Fruit fly (Drosophila melanogaster) whole organism, embryonic: Measurements from ENCODE around the gene CG5861.

Source experiments
- ATbp ChIP-seq: fragments of 200-800 bp; sonication (Bioruptor generic); optimal IDR thresholded peaks from 2 replicates; lab custom pipeline; 2017; ENCODE audit warnings: missing biosample characterization, mild to moderate bottlenecking, missing genetic modification characterization, missing genetic modification reagents
- Atf-2 ChIP-seq: fragments of 200-800 bp; sonication (Bioruptor generic); optimal IDR thresholded peaks from 2 replicates; lab custom pipeline; 2016; ENCODE audit warnings: missing biosample characterization, missing genetic modification characterization
- Atf6 ChIP-seq: fragments of 200-800 bp; sonication (Bioruptor generic); IDR thresholded peaks from 2 replicates; pipeline ENCODE4 v1.3.6; 2022; ENCODE audit warnings: missing biosample characterization, missing genetic modification characterization
- CG10321 ChIP-seq: fragments of 200-800 bp; sonication (Bioruptor generic); IDR thresholded peaks from 2 replicates; pipeline ENCODE4 v1.3.6; 2022; ENCODE audit warnings: missing biosample characterization, missing genetic modification characterization
- CG10543 ChIP-seq: fragments of 200-800 bp; sonication (Bioruptor generic); optimal IDR thresholded peaks from 3 replicates; lab custom pipeline; 2017; ENCODE audit warnings: missing biosample characterization, mild to moderate bottlenecking, missing genetic modification characterization, moderate library complexity
- CG11456 ChIP-seq: fragments of 200-800 bp; sonication (Bioruptor generic); IDR thresholded peaks from 3 replicates; pipeline ENCODE4 v1.3.6; 2022; ENCODE audit warnings: missing biosample characterization, missing genetic modification characterization
- CG11695 ChIP-seq: fragments of 200-800 bp; sonication (Bioruptor generic); IDR thresholded peaks from 3 replicates; pipeline ENCODE4 v1.3.6; 2022; ENCODE audit warnings: missing biosample characterization, missing genetic modification characterization
- CG12155 ChIP-seq: fragments of 200-800 bp; sonication (Bioruptor generic); optimal IDR thresholded peaks from 3 replicates; lab custom pipeline; 2016; ENCODE audit warnings: missing biosample characterization, missing genetic modification characterization
- CG12219 ChIP-seq: fragments of 200-800 bp; sonication (Bioruptor generic); optimal IDR thresholded peaks from 3 replicates; lab custom pipeline; 2018; ENCODE audit warnings: missing biosample characterization, mild to moderate bottlenecking, missing genetic modification characterization
- CG13775 ChIP-seq: fragments of 200-800 bp; sonication (Bioruptor generic); optimal IDR thresholded peaks from 3 replicates; lab custom pipeline; 2017; ENCODE audit warnings: missing biosample characterization, mild to moderate bottlenecking, missing genetic modification characterization
- CG15479 ChIP-seq: fragments of 200-800 bp; sonication (Bioruptor generic); optimal IDR thresholded peaks from 3 replicates; lab custom pipeline; 2019; ENCODE audit warnings: missing biosample characterization, mild to moderate bottlenecking, missing genetic modification characterization, moderate library complexity
- CG15601 ChIP-seq: fragments of 200-800 bp; sonication (Bioruptor generic); optimal IDR thresholded peaks from 3 replicates; lab custom pipeline; 2019; ENCODE audit warnings: missing biosample characterization, mild to moderate bottlenecking, missing genetic modification characterization, moderate library complexity
- CG16813 ChIP-seq: fragments of 200-800 bp; sonication (Bioruptor generic); IDR thresholded peaks from 3 replicates; pipeline ENCODE4 v1.3.6; 2022; ENCODE audit warnings: missing biosample characterization, missing genetic modification characterization; ENCODE audit not compliant: partially characterized antibody
- CG17912 ChIP-seq: fragments of 200-800 bp; sonication (Bioruptor generic); optimal IDR thresholded peaks from 2 replicates; lab custom pipeline; 2018; ENCODE audit warnings: missing biosample characterization, mild to moderate bottlenecking, missing genetic modification characterization
- CG18262 ChIP-seq: fragments of 200-800 bp; optimal IDR thresholded peaks from 3 replicates; lab custom pipeline; 2019; ENCODE audit warnings: missing biosample characterization, mild to moderate bottlenecking, missing genetic modification characterization, moderate library complexity
- CG2116 ChIP-seq: fragments of 200-800 bp; sonication (Bioruptor generic); optimal IDR thresholded peaks from 3 replicates; lab custom pipeline; 2018; ENCODE audit warnings: missing biosample characterization, mild to moderate bottlenecking, missing genetic modification characterization
- CG4360 ChIP-seq: fragments of 200-800 bp; sonication (Bioruptor generic); IDR thresholded peaks from 2 replicates; pipeline ENCODE4 v1.3.6; 2022; ENCODE audit warnings: missing biosample characterization, missing genetic modification characterization
- CG4424 ChIP-seq: fragments of 200-800 bp; sonication (Bioruptor generic); optimal IDR thresholded peaks from 3 replicates; lab custom pipeline; 2016; ENCODE audit warnings: missing biosample characterization, missing genetic modification characterization
- CG4854 ChIP-seq: fragments of 200-800 bp; sonication (Bioruptor generic); optimal IDR thresholded peaks from 2 replicates; lab custom pipeline; 2016; ENCODE audit warnings: missing biosample characterization, missing genetic modification characterization, inconsistent platforms
- CG5180 ChIP-seq: fragments of 200-800 bp; sonication (Bioruptor generic); optimal IDR thresholded peaks from 3 replicates; lab custom pipeline; 2017; ENCODE audit warnings: missing biosample characterization, missing genetic modification characterization, mild to moderate bottlenecking, moderate library complexity, missing genetic modification reagents
- CG7839 ChIP-seq: fragments of 200-800 bp; sonication (Bioruptor generic); optimal IDR thresholded peaks from 3 replicates; lab custom pipeline; 2018; ENCODE audit warnings: missing biosample characterization, mild to moderate bottlenecking, missing genetic modification characterization, moderate library complexity
- CG8281 ChIP-seq: fragments of 200-800 bp; sonication (Bioruptor generic); optimal IDR thresholded peaks from 2 replicates; lab custom pipeline; 2018; ENCODE audit warnings: missing biosample characterization, mild to moderate bottlenecking, missing genetic modification characterization, moderate library complexity
- CG9817 ChIP-seq: fragments of 200-800 bp; sonication (Bioruptor generic); optimal IDR thresholded peaks from 2 replicates; lab custom pipeline; 2018; ENCODE audit warnings: missing biosample characterization, mild to moderate bottlenecking, missing genetic modification characterization, moderate library complexity
- CrebB ChIP-seq: fragments of 200-800 bp; sonication (Bioruptor generic); optimal IDR thresholded peaks from 3 replicates; lab custom pipeline; 2018; ENCODE audit warnings: missing biosample characterization, mild to moderate bottlenecking, missing genetic modification characterization
- D ChIP-seq, 2 experiments: fragments of 200-800 bp in 1 of 2; fragments of >200 bp in 1 of 2; sonication (Bioruptor generic) in 1 of 2; optimal IDR thresholded peaks; 2 replicates in 1 of 2; 3 replicates in 1 of 2; lab custom pipeline; 2017; ENCODE audit warnings: mild to moderate bottlenecking in 1 of 2, missing biosample characterization in 1 of 2, missing genetic modification characterization in 1 of 2, missing genetic modification reagents in 1 of 2
- Doc2 ChIP-seq: fragments of 200-800 bp; sonication (Bioruptor generic); IDR thresholded peaks from 2 replicates; pipeline ENCODE4 v1.3.6; 2022; ENCODE audit warnings: missing biosample characterization, missing genetic modification characterization
- Doc3 ChIP-seq: fragments of 200-800 bp; sonication (Bioruptor generic); IDR thresholded peaks from 3 replicates; pipeline ENCODE4 v1.3.6; 2022; ENCODE audit warnings: missing biosample characterization, missing genetic modification characterization; ENCODE audit not compliant: partially characterized antibody
- Eip74EF ChIP-seq, 2 experiments: fragments of 200-800 bp in 1 of 2; fragments of >200 bp in 1 of 2; sonication (Bioruptor generic) in 1 of 2; optimal IDR thresholded peaks; 2 replicates each; lab custom pipeline; 2017 to 2019; ENCODE audit warnings: missing biosample characterization in 2 of 2, missing genetic modification characterization in 2 of 2, mild to moderate bottlenecking in 1 of 2, moderate library complexity in 1 of 2
- Hmr ChIP-seq: fragments of 200-800 bp; sonication (Bioruptor generic); optimal IDR thresholded peaks from 3 replicates; lab custom pipeline; 2017; ENCODE audit warnings: mild to moderate bottlenecking, missing biosample characterization, missing genetic modification reagents, missing genetic modification characterization
- PHDP ChIP-seq: fragments of 200-800 bp; sonication (Bioruptor generic); optimal IDR thresholded peaks from 3 replicates; lab custom pipeline; 2018; ENCODE audit warnings: missing biosample characterization, mild to moderate bottlenecking, missing genetic modification characterization, moderate library complexity
- Poxn ChIP-seq: fragments of 200-800 bp; sonication (Bioruptor generic); IDR thresholded peaks from 2 replicates; pipeline ENCODE4 v1.3.6; 2022; ENCODE audit warnings: missing biosample characterization, missing genetic modification characterization
- Sox100B ChIP-seq: fragments of 200-800 bp; sonication (Bioruptor generic); optimal IDR thresholded peaks from 3 replicates; lab custom pipeline; 2018; ENCODE audit warnings: missing biosample characterization, mild to moderate bottlenecking, missing genetic modification characterization
- Tbp ChIP-seq: fragments of >200 bp; optimal IDR thresholded peaks from 2 replicates; lab custom pipeline; 2018; ENCODE audit warnings: missing biosample characterization, missing genetic modification characterization
- ac ChIP-seq: fragments of 200-800 bp; sonication (Bioruptor generic); optimal IDR thresholded peaks from 3 replicates; lab custom pipeline; 2017; ENCODE audit warnings: missing biosample characterization, mild to moderate bottlenecking, missing genetic modification characterization
- al ChIP-seq: fragments of 200-800 bp; sonication (Bioruptor generic); IDR thresholded peaks from 2 replicates; pipeline ENCODE4 v1.3.6; 2022; ENCODE audit warnings: missing biosample characterization, missing genetic modification characterization
- ara ChIP-seq: fragments of 200-800 bp; sonication (Bioruptor generic); IDR thresholded peaks from 2 replicates; pipeline ENCODE4 v1.3.6; 2022; ENCODE audit warnings: missing biosample characterization, missing genetic modification characterization
- chm ChIP-seq: fragments of 200-800 bp; sonication (Bioruptor generic); IDR thresholded peaks from 2 replicates; pipeline ENCODE4 v1.3.6; 2022; ENCODE audit warnings: missing biosample characterization, missing genetic modification characterization
- gce ChIP-seq: fragments of 200-800 bp; sonication (Bioruptor generic); IDR thresholded peaks from 3 replicates; pipeline ENCODE4 v1.3.6; 2022; ENCODE audit warnings: missing biosample characterization, missing genetic modification characterization
- gro ChIP-seq: fragments of 200-800 bp; sonication (Bioruptor generic); optimal IDR thresholded peaks from 2 replicates; lab custom pipeline; 2016; ENCODE audit warnings: missing biosample characterization, missing genetic modification characterization
- nmo ChIP-seq: fragments of 200-800 bp; sonication (Bioruptor generic); optimal IDR thresholded peaks from 2 replicates; lab custom pipeline; 2018; ENCODE audit warnings: missing biosample characterization, mild to moderate bottlenecking, missing genetic modification characterization, moderate library complexity
- pb ChIP-seq: fragments of 200-800 bp; sonication (Bioruptor generic); optimal IDR thresholded peaks from 3 replicates; lab custom pipeline; 2016; ENCODE audit warnings: missing biosample characterization, missing genetic modification characterization
- pho ChIP-seq: fragments of 200-800 bp; sonication (Bioruptor generic); optimal IDR thresholded peaks from 2 replicates; lab custom pipeline; 2016; ENCODE audit warnings: missing biosample characterization, missing genetic modification characterization
- prd ChIP-seq, 3 experiments: fragments of >200 bp in 2 of 3; fragments of 200-800 bp in 1 of 3; sonication (Bioruptor generic) in 1 of 3; optimal IDR thresholded peaks in 2 of 3; IDR thresholded peaks in 1 of 3; 2 replicates in 2 of 3; 3 replicates in 1 of 3; pipeline versions ENCODE4 v1.3.6 to Lab custom; 2017 to 2022; ENCODE audit warnings: missing biosample characterization in 1 of 3, missing genetic modification characterization in 1 of 3
- psq ChIP-seq: fragments of 200-800 bp; sonication (Bioruptor generic); optimal IDR thresholded peaks from 2 replicates; lab custom pipeline; 2017; ENCODE audit warnings: missing biosample characterization, missing genetic modification characterization
- sisA ChIP-seq: fragments of 200-800 bp; sonication (Bioruptor generic); IDR thresholded peaks from 2 replicates; pipeline ENCODE4 v1.3.6; 2022; ENCODE audit warnings: missing biosample characterization, missing genetic modification characterization
- vfl ChIP-seq: fragments of 200-800 bp; sonication (Bioruptor generic); optimal IDR thresholded peaks from 2 replicates; lab custom pipeline; 2016; ENCODE audit warnings: missing biosample characterization, missing genetic modification characterization
- zfh1 ChIP-seq: fragments of 200-800 bp; sonication (Bioruptor generic); IDR thresholded peaks from 3 replicates; pipeline ENCODE4 v1.3.6; 2022; ENCODE audit warnings: missing biosample characterization, missing genetic modification characterization

CG5861 gene

dm6 chr2L:16325515-16326257, 18.6 kb upstream of the CG5861 start, which contains the start of gene cact (continued):
- TF ChIP-seq CG10321 (GFP tag; lab: Robert Waterston, UW) (0 out of 2 replicates have a peak, but pooled peaks have one; percentile 12), ac (peak; percentile 72), Eip74EF (GFP tag; optimal IDR thresholded peaks at IDR 0.05; lab: Kevin White, UChicago) (peak in 1 of 2 experiments; percentile 80), CG18262 (peak; percentile 94), Atf6 (GFP tag; lab: Robert Waterston, UW) (peak; percentile 89), nmo (GFP tag; lab: Kevin White, UChicago) (peak; percentile 94), zfh1 (GFP tag; lab: Robert Waterston, UW) (peak; percentile 91), PHDP (tag; lab: Kevin White, UChicago) (peak; percentile 95), pho (GFP tag; lab: Kevin White, UChicago) (peak; percentile 94), pb (GFP tag; lab: Kevin White, UChicago) (peak; percentile 73), chm (peak; percentile 66), CG12219 (GFP tag; lab: Kevin White, UChicago) (peak; percentile 75), Doc3 (GFP tag; lab: Robert Waterston, UW) (no peak), CG4360 (peak; percentile 90), CG12155 (GFP tag; lab: Kevin White, UChicago) (peak; percentile 95), CG17912 (GFP tag; lab: Kevin White, UChicago) (peak; percentile 66), CG11695 (GFP tag; lab: Robert Waterston, UW) (peak; percentile 89), ATbp (GFP tag; lab: Kevin White, UChicago) (peak; percentile 70), gro (peak; percentile 95), CG10543 (GFP tag; lab: Kevin White, UChicago) (peak; percentile 92), gce (GFP tag; lab: Robert Waterston, UW) (no peak), CrebB (peak; percentile 81), CG11456 (peak; percentile 91), D (optimal IDR thresholded peaks at IDR 0.05; lab: Kevin White, UChicago) (no peak), D (GFP tag; optimal IDR thresholded peaks at IDR 0.05; lab: Kevin White, UChicago) (peak; percentile 81), Sox100B (peak; percentile 77), CG4854 (GFP tag; lab: Kevin White, UChicago) (peak; percentile 85), Hmr (GFP tag; lab: Kevin White, UChicago) (peak; percentile 93), Atf-2 (GFP tag; lab: Kevin White, UChicago) (peak; percentile 85), CG9817 (tag; lab: Kevin White, UChicago) (peak; percentile 92), ara (GFP tag; lab: Robert Waterston, UW) (peak; percentile 79), psq (GFP tag; lab: Kevin White, UChicago) (peak; percentile 72), CG8281 (tag; lab: Kevin White, UChicago) (peak; percentile 68), CG15601 (tag; lab: Kevin White, UChicago) (peak; percentile 90), vfl (peak; percentile 93), sisA (GFP tag; lab: Robert Waterston, UW) (peak; percentile 88), Tbp (no peak), CG5180 (GFP tag; lab: Kevin White, UChicago) (peak; percentile 57), CG16813 (GFP tag; lab: Robert Waterston, UW) (peak; percentile 57; the same call in 2 of the 3 replicates), Poxn (GFP tag; lab: Robert Waterston, UW) (peak; percentile 56; the same call in 1 of the 2 replicates), CG15479 (GFP tag; lab: Kevin White, UChicago) (no peak), al (GFP tag; lab: Robert Waterston, UW) (peak; percentile 85), CG2116 (GFP tag; lab: Kevin White, UChicago) (peak; percentile 84), CG7839 (tag; lab: Kevin White, UChicago) (peak; percentile 92), Doc2 (GFP tag; lab: Robert Waterston, UW) (peak; percentile 70), prd (optimal IDR thresholded peaks at IDR 0.05; lab: Kevin White, UChicago) (no peak), prd (GFP tag; IDR thresholded peaks at IDR 0.05; lab: Robert Waterston, UW) (peak; percentile 94), CG4424 (GFP tag; lab: Kevin White, UChicago) (peak; percentile 92), CG13775 (GFP tag; lab: Kevin White, UChicago) (peak; percentile 93)
